Worm (Caenorhabditis elegans): ENCODE results near the gene igcm-3.

DNA sequence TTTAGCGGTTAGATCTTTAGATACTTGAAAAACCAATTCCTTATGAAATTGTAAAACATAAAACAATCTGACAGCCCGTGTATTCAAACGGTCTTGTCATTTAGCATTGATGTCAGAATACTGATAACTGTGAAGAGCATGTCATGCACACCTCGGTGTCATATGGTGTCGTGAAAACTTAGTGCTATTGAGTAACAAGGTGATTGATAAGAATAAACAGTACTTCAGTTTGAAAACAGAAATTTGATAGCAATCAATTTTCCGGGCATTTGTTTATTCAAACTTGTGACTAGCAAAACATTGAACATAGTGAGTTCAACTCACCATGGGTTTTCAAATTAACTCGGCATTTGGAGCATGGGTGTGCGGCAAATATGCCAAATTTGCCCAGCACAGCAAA is 10.4 kb downstream of the igcm-3 start:
- no peak for TF ChIP-seq ceh-34 (tag; optimal IDR thresholded peaks at IDR 0.05)
- TF ChIP-seq ama-1 (optimal IDR thresholded peaks at IDR 0.05) = no peak
